Worm (Caenorhabditis elegans) whole organism, L3 larva: Measurements from ENCODE around the gene C05C8.5.

Experiments
- R02D3.7 ChIP-seq: fragments of 150-350 bp; optimal IDR thresholded peaks from 2 replicates; lab custom pipeline; 2014; ENCODE audit warnings: missing biosample characterization, missing genetic modification characterization
- ZK546.5 ChIP-seq: sonication (generic microtip); optimal IDR thresholded peaks from 2 replicates; lab custom pipeline; 2017; ENCODE audit warnings: missing biosample characterization, missing genetic modification characterization
- aly-2 ChIP-seq: fragments of 150-350 bp; optimal IDR thresholded peaks from 2 replicates; lab custom pipeline; 2014; ENCODE audit warnings: missing biosample characterization, missing genetic modification characterization
- ama-1 ChIP-seq: fragments of 150-350 bp; optimal IDR thresholded peaks from 2 replicates; lab custom pipeline; 2018
- ceh-16 ChIP-seq: sonication (generic microtip); optimal IDR thresholded peaks from 2 replicates; lab custom pipeline; 2017; ENCODE audit warnings: missing biosample characterization, missing genetic modification characterization
- ceh-28 ChIP-seq: fragments of 150-350 bp; optimal IDR thresholded peaks from 2 replicates; lab custom pipeline; 2014; ENCODE audit warnings: missing biosample characterization, missing genetic modification reagents, missing genetic modification characterization
- ceh-82 ChIP-seq: fragments of 150-350 bp; optimal IDR thresholded peaks from 2 replicates; lab custom pipeline; 2014; ENCODE audit warnings: missing biosample characterization, missing genetic modification characterization
- ceh-9 ChIP-seq: sonication (generic microtip); optimal IDR thresholded peaks from 2 replicates; lab custom pipeline; 2018; ENCODE audit warnings: missing biosample characterization, missing genetic modification characterization
- daf-12 ChIP-seq: fragments of 150-350 bp; optimal IDR thresholded peaks from 2 replicates; lab custom pipeline; 2014; ENCODE audit warnings: missing biosample characterization, missing genetic modification reagents, missing genetic modification characterization
- egl-27 ChIP-seq: sonication (generic microtip); optimal IDR thresholded peaks from 4 replicates; lab custom pipeline; 2017; ENCODE audit warnings: missing biosample characterization, missing genetic modification reagents, missing genetic modification characterization
- egl-5 ChIP-seq: fragments of 150-350 bp; optimal IDR thresholded peaks from 2 replicates; lab custom pipeline; 2017; ENCODE audit warnings: missing biosample characterization, missing genetic modification reagents, missing genetic modification characterization, inconsistent platforms
- elt-1 ChIP-seq: fragments of 150-350 bp; optimal IDR thresholded peaks from 2 replicates; lab custom pipeline; 2014; ENCODE audit warnings: missing biosample characterization, missing genetic modification characterization
- elt-2 ChIP-seq: sonication (generic microtip); optimal IDR thresholded peaks from 2 replicates; lab custom pipeline; 2016; ENCODE audit warnings: missing genetic modification reagents, mild to moderate bottlenecking, missing genetic modification characterization, missing compliant biosample characterization
- elt-3 ChIP-seq, 3 experiments: fragments of 150-350 bp in 1 of 3; sonication (generic microtip) in 2 of 3; optimal IDR thresholded peaks; 2 replicates in 2 of 3; 4 replicates in 1 of 3; lab custom pipeline; 2014 to 2017; ENCODE audit warnings: missing biosample characterization in 3 of 3, missing genetic modification characterization in 3 of 3
- eor-1 ChIP-seq, 2 experiments: fragments of 150-350 bp; optimal IDR thresholded peaks; 2 replicates each; lab custom pipeline; 2014 to 2018; ENCODE audit warnings: missing biosample characterization in 2 of 2, missing genetic modification characterization in 2 of 2
- fkh-10 ChIP-seq: sonication (generic microtip); optimal IDR thresholded peaks from 2 replicates; lab custom pipeline; 2017; ENCODE audit warnings: missing biosample characterization, missing genetic modification reagents, missing genetic modification characterization
- fkh-2 ChIP-seq: fragments of 150-350 bp; optimal IDR thresholded peaks from 2 replicates; lab custom pipeline; 2014; ENCODE audit warnings: missing biosample characterization, missing genetic modification reagents, missing genetic modification characterization
- fos-1 ChIP-seq: fragments of 150-350 bp; optimal IDR thresholded peaks from 2 replicates; lab custom pipeline; 2014; ENCODE audit warnings: missing biosample characterization, missing genetic modification characterization
- hmg-11 ChIP-seq: sonication (generic microtip); optimal IDR thresholded peaks from 2 replicates; lab custom pipeline; 2016; ENCODE audit warnings: missing genetic modification characterization, missing compliant biosample characterization
- jun-1 ChIP-seq: fragments of 150-350 bp; optimal IDR thresholded peaks from 2 replicates; lab custom pipeline; 2014; ENCODE audit warnings: missing biosample characterization, missing genetic modification reagents, missing genetic modification characterization
- lin-15B ChIP-seq: fragments of 150-350 bp; optimal IDR thresholded peaks from 2 replicates; lab custom pipeline; 2014; ENCODE audit warnings: missing biosample characterization, missing genetic modification characterization
- lin-39 ChIP-seq: fragments of 150-350 bp; optimal IDR thresholded peaks from 2 replicates; lab custom pipeline; 2018; ENCODE audit warnings: missing biosample characterization, missing genetic modification reagents, missing genetic modification characterization
- lsy-12 ChIP-seq: sonication (generic microtip); optimal IDR thresholded peaks from 2 replicates; lab custom pipeline; 2016; ENCODE audit warnings: mild to moderate bottlenecking, missing genetic modification characterization, missing compliant biosample characterization
- mdl-1 ChIP-seq: fragments of 150-350 bp; optimal IDR thresholded peaks from 2 replicates; lab custom pipeline; 2014; ENCODE audit warnings: missing biosample characterization, missing genetic modification characterization
- mml-1 ChIP-seq: fragments of 150-350 bp; sonication (generic microtip); optimal IDR thresholded peaks from 3 replicates; lab custom pipeline; 2014; ENCODE audit warnings: missing biosample characterization, missing genetic modification characterization
- nfya-1 ChIP-seq: sonication (generic microtip); optimal IDR thresholded peaks from 2 replicates; lab custom pipeline; 2017; ENCODE audit warnings: missing genetic modification characterization, mild to moderate bottlenecking, missing compliant biosample characterization, antibody characterized with exemption, moderate library complexity; ENCODE audit not compliant: insufficient read depth
- nhr-11 ChIP-seq: fragments of 150-350 bp; optimal IDR thresholded peaks from 2 replicates; lab custom pipeline; 2014; ENCODE audit warnings: missing biosample characterization, missing genetic modification characterization
- nhr-12 ChIP-seq: fragments of 150-350 bp; optimal IDR thresholded peaks from 2 replicates; lab custom pipeline; 2014; ENCODE audit warnings: missing biosample characterization, missing genetic modification characterization
- nhr-23 ChIP-seq: fragments of 150-350 bp; optimal IDR thresholded peaks from 2 replicates; lab custom pipeline; 2014; ENCODE audit warnings: missing biosample characterization, missing genetic modification reagents, missing genetic modification characterization
- nhr-237 ChIP-seq: fragments of 150-350 bp; optimal IDR thresholded peaks from 2 replicates; lab custom pipeline; 2014; ENCODE audit warnings: missing biosample characterization, missing genetic modification characterization
- nhr-25 ChIP-seq: sonication (generic microtip); optimal IDR thresholded peaks from 2 replicates; lab custom pipeline; 2017; ENCODE audit warnings: missing biosample characterization, missing genetic modification characterization
- nhr-28 ChIP-seq: fragments of 150-350 bp; optimal IDR thresholded peaks from 2 replicates; lab custom pipeline; 2014; ENCODE audit warnings: missing biosample characterization, missing genetic modification characterization
- nhr-43 ChIP-seq: sonication (generic microtip); optimal IDR thresholded peaks from 2 replicates; lab custom pipeline; 2016; ENCODE audit warnings: mild to moderate bottlenecking, missing genetic modification characterization, missing compliant biosample characterization; ENCODE audit not compliant: poor library complexity, severe bottlenecking
- nhr-67 ChIP-seq: fragments of 150-350 bp; optimal IDR thresholded peaks from 2 replicates; lab custom pipeline; 2014; ENCODE audit warnings: missing biosample characterization, missing genetic modification characterization
- nhr-76 ChIP-seq: fragments of 150-350 bp; sonication (generic microtip); optimal IDR thresholded peaks from 5 replicates; lab custom pipeline; 2014; ENCODE audit warnings: missing biosample characterization, missing genetic modification characterization
- nhr-77 ChIP-seq: fragments of 150-350 bp; optimal IDR thresholded peaks from 2 replicates; lab custom pipeline; 2014; ENCODE audit warnings: missing biosample characterization, missing genetic modification characterization
- pha-4 ChIP-seq: fragments of 150-350 bp; optimal IDR thresholded peaks from 2 replicates; lab custom pipeline; 2014; ENCODE audit warnings: missing biosample characterization, missing genetic modification reagents, missing genetic modification characterization
- pqm-1 ChIP-seq: fragments of 150-350 bp; optimal IDR thresholded peaks from 2 replicates; lab custom pipeline; 2017; ENCODE audit warnings: missing biosample characterization, missing genetic modification characterization, inconsistent platforms
- sea-2 ChIP-seq: fragments of 150-350 bp; sonication (generic microtip); optimal IDR thresholded peaks from 4 replicates; lab custom pipeline; 2014; ENCODE audit warnings: missing biosample characterization, missing genetic modification reagents, missing genetic modification characterization
- skn-1 ChIP-seq: fragments of 150-350 bp; optimal IDR thresholded peaks from 2 replicates; lab custom pipeline; 2014; ENCODE audit warnings: missing biosample characterization, missing genetic modification characterization
- snpc-4 ChIP-seq: fragments of 150-350 bp; optimal IDR thresholded peaks from 2 replicates; lab custom pipeline; 2014; ENCODE audit warnings: missing biosample characterization, missing genetic modification characterization
- tbx-2 ChIP-seq: sonication (generic microtip); optimal IDR thresholded peaks from 2 replicates; lab custom pipeline; 2016; ENCODE audit warnings: mild to moderate bottlenecking, missing genetic modification characterization, missing compliant biosample characterization
- unc-39 ChIP-seq: sonication (generic microtip); optimal IDR thresholded peaks from 4 replicates; lab custom pipeline; 2017; ENCODE audit warnings: missing biosample characterization, missing genetic modification characterization
- unc-62 ChIP-seq: fragments of 150-350 bp; sonication (generic microtip); optimal IDR thresholded peaks from 4 replicates; lab custom pipeline; 2014; ENCODE audit warnings: missing biosample characterization, missing genetic modification reagents, missing genetic modification characterization
- zag-1 ChIP-seq: fragments of 150-350 bp; optimal IDR thresholded peaks from 2 replicates; lab custom pipeline; 2014; ENCODE audit warnings: missing biosample characterization, missing genetic modification characterization
- ztf-11 ChIP-seq: fragments of 150-350 bp; optimal IDR thresholded peaks from 2 replicates; lab custom pipeline; 2014; ENCODE audit warnings: missing biosample characterization, missing genetic modification characterization
- ztf-4 ChIP-seq: fragments of 150-350 bp; optimal IDR thresholded peaks from 2 replicates; lab custom pipeline; 2014; ENCODE audit warnings: missing biosample characterization, missing genetic modification characterization

C05C8.5 gene

ce11 chrV:7197036-7197435, 37.6 kb downstream of the C05C8.5 start:
- no peak for TF ChIP-seq ceh-82

ce11 chrV:7196498-7196966, 38.1 kb downstream of the C05C8.5 start, which contains the start of gene F09G2.2:
TSS of gene F09G2.2 (plus strand) at chrV:7196916.
- TF ChIP-seq aly-2 (tag; lab: Kevin White, UChicago) (no peak), nhr-25 (tag; lab: Kevin White, UChicago) (peak; percentile 96), nhr-77 (tag; lab: Kevin White, UChicago) (no peak), elt-1 (tag; lab: Kevin White, UChicago) (peak; percentile 59), nhr-76 (tag; lab: Kevin White, UChicago) (no peak), elt-2 (peak; percentile 89), pqm-1 (tag; lab: Kevin White, UChicago) (peak; percentile 75), ZK546.5 (tag; lab: Kevin White, UChicago) (peak; percentile 16), ama-1 (lab: Kevin White, UChicago) (peak; percentile 78), fos-1 (tag; lab: Kevin White, UChicago) (no peak), fkh-2 (no peak), egl-5 (tag; lab: Kevin White, UChicago) (peak; percentile 87), nhr-237 (tag; lab: Kevin White, UChicago) (no peak), R02D3.7 (tag; lab: Kevin White, UChicago) (peak; percentile 71), daf-12 (tag; lab: Kevin White, UChicago) (no peak), ceh-9 (tag; lab: Kevin White, UChicago) (no peak), lin-15B (tag; lab: Kevin White, UChicago) (peak; percentile 92), mml-1 (no peak), hmg-11 (tag; lab: Kevin White, UChicago) (peak; percentile 82), nhr-23 (peak; percentile 96), nhr-67 (tag; lab: Kevin White, UChicago) (no peak), zag-1 (tag; lab: Kevin White, UChicago) (no peak), ztf-4 (peak; percentile 32), unc-62 (GFP tag; lab: Kevin White, UChicago) (no peak), ceh-16 (no peak), snpc-4 (peak; percentile 82), ceh-82 (peak; percentile 2), nhr-28 (tag; lab: Kevin White, UChicago) (no peak), sea-2 (GFP tag; lab: Kevin White, UChicago) (no peak), nhr-11 (tag; lab: Kevin White, UChicago) (no peak), eor-1 (tag; optimal IDR thresholded peaks at IDR 0.05; lab: Kevin White, UChicago) (no peak), nhr-43 (tag; lab: Kevin White, UChicago) (peak; percentile 86), nfya-1 (tag; lab: Kevin White, UChicago) (peak; percentile 95), lsy-12 (tag; lab: Kevin White, UChicago) (peak; percentile 67), ztf-11 (tag; lab: Kevin White, UChicago) (no peak), pha-4 (tag; lab: Kevin White, UChicago) (peak; percentile 89), unc-39 (tag; lab: Kevin White, UChicago) (no peak), tbx-2 (tag; lab: Kevin White, UChicago) (peak; percentile 45), nhr-12 (tag; lab: Kevin White, UChicago) (no peak), mdl-1 (tag; lab: Kevin White, UChicago) (no peak), lin-39 (tag; lab: Kevin White, UChicago) (peak; percentile 97), egl-27 (peak; percentile 46), jun-1 (tag; lab: Kevin White, UChicago) (peak; percentile 94), fkh-10 (GFP tag; lab: Kevin White, UChicago) (peak; percentile 8), elt-3 (tag; optimal IDR thresholded peaks at IDR 0.05; lab: Kevin White, UChicago) (no peak), ceh-28 (tag; lab: Kevin White, UChicago) (peak; percentile 64), skn-1 (peak; percentile 90)
